Fruit fly (Drosophila melanogaster): ENCODE measurements around the gene CG32374.
A peak's percentile ranks its signal among the peaks of the same experiment; 100 is the strongest.

The CG32374 gene

DNA sequence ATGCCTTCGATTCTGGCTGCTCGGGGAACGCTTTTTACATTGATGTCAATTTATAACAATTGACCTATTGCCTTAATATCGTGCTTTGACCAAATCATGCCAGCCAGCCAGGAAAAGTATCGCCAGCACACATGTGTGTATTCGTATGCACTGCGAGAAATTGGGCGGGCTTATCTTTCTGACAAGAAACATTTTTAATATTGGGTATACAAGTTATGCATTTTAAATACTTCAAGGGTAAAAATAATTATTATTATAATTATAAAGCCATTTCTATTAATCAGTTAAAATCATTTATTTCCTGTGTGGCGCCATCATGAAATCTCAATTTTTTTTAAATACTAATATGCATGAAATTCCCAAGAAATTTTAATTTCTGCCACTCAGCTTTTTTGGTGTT, 19.1 kb downstream of the CG32374 start (continued):
- TF ChIP-seq CG10462 (GFP tag; optimal IDR thresholded peaks at IDR 0.05) = no peak
- no peak for TF ChIP-seq Side (GFP tag; optimal IDR thresholded peaks at IDR 0.05)
- no peak for TF ChIP-seq D (optimal IDR thresholded peaks at IDR 0.05)
- TF ChIP-seq D (GFP tag; optimal IDR thresholded peaks at IDR 0.05) = peak; percentile 32
- TF ChIP-seq lmd (GFP tag; IDR thresholded peaks at IDR 0.05) = peak; percentile 37
- peak; percentile 38 for TF ChIP-seq D19A (tag; optimal IDR thresholded peaks at IDR 0.05)
- no peak for TF ChIP-seq prd (optimal IDR thresholded peaks at IDR 0.05)
- TF ChIP-seq prd (GFP tag; IDR thresholded peaks at IDR 0.05) = peak; percentile 75
- TF ChIP-seq GATAe (GFP tag; conservative IDR thresholded peaks at IDR 0.05) = no peak
- peak; percentile 9 for TF ChIP-seq ewg (GFP tag; optimal IDR thresholded peaks at IDR 0.05)
- TF ChIP-seq Oli (tag; optimal IDR thresholded peaks at IDR 0.05) = peak; percentile 43
- peak; percentile 63 for TF ChIP-seq fd96Cb (tag; optimal IDR thresholded peaks at IDR 0.05)
- no peak for TF ChIP-seq CG15601 (tag; optimal IDR thresholded peaks at IDR 0.05)
- peak; percentile 41 for TF ChIP-seq CG8924 (tag; optimal IDR thresholded peaks at IDR 0.05)
- TF ChIP-seq B-H1 (GFP tag; IDR thresholded peaks at IDR 0.05) = peak; percentile 18; the same call in 1 of the 3 replicates
- TF ChIP-seq nau (GFP tag; optimal IDR thresholded peaks at IDR 0.05) = no peak
- no peak for TF ChIP-seq CG31388 (GFP tag; optimal IDR thresholded peaks at IDR 0.05)
- TF ChIP-seq CG4282 (GFP tag; optimal IDR thresholded peaks at IDR 0.05) = no peak
- TF ChIP-seq Fer2 (tag; optimal IDR thresholded peaks at IDR 0.05) = no peak
- peak; percentile 45 for TF ChIP-seq sisA (GFP tag; IDR thresholded peaks at IDR 0.05)
- no peak for TF ChIP-seq ATbp (GFP tag; optimal IDR thresholded peaks at IDR 0.05)
- TF ChIP-seq unpg (GFP tag; optimal IDR thresholded peaks at IDR 0.05) = peak; percentile 40
- TF ChIP-seq wor (GFP tag; IDR thresholded peaks at IDR 0.05) = no peak
- no peak for TF ChIP-seq CG11085 (GFP tag; IDR thresholded peaks at IDR 0.05)

DNA sequence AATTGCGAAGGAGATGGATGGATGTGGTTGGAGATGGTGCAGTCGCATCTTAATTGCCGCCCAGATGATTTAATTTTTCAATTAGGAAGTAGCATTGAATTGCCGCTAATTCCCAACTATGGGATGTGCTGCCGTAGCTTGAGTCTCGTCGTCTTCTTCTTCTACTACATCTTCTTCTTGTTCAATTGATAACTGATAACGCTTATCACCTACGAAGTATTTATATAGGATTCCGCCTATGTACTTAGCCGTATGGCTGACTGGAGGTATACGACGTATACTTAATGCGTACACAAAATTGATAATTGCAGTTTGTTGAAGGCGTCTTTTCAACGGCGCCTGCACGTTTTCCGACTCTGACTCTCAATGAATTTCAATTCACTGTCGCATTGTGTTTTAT, 20.3 kb downstream of the CG32374 start:
- TF ChIP-seq Ets65A (GFP tag) = no peak
- no peak for TF ChIP-seq sr (GFP tag; IDR thresholded peaks at IDR 0.05)
- TF ChIP-seq CG17385 (GFP tag; optimal IDR thresholded peaks at IDR 0.05) = peak; percentile 53

DNA sequence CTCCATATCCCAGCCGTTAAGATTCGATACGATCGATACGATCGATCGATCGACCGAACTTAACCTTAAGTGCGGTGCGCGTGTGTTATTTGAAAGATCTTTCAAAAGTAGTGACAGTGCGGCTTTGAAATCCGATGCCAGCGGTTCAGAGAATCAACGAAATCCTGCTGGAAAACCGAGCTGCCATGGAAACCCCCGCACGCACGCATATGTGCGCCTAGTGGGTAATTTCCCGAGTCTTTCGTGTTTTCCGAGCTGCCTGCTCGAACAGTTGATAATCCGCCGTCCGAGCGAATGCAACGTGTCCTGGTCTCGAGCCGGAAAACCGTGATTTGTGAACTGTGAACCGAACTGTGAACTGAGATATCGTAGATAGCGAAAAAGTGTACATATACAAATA, 21.7 kb downstream of the CG32374 start:
- TF ChIP-seq cwo (GFP tag; optimal IDR thresholded peaks at IDR 0.05) = no peak
- TF ChIP-seq yki (optimal IDR thresholded peaks at IDR 0.05) = no peak
- no peak for TF ChIP-seq CG42726 (GFP tag; IDR thresholded peaks at IDR 0.05; ENCODE audit: partially characterized antibody)
- TF ChIP-seq HLH4C (GFP tag; IDR thresholded peaks at IDR 0.05; ENCODE audit: partially characterized antibody) = no peak
- TF ChIP-seq CG11093 (GFP tag; IDR thresholded peaks at IDR 0.05) = no peak
- TF ChIP-seq slbo (GFP tag; IDR thresholded peaks at IDR 0.05) = 0 out of 2 replicates have a peak, but pooled peaks have one; percentile 11
- no peak for TF ChIP-seq CG15073 (GFP tag; optimal IDR thresholded peaks at IDR 0.05)
- TF ChIP-seq CG2199 (GFP tag; IDR thresholded peaks at IDR 0.05) = peak; percentile 30; the same call in 1 of the 3 replicates
- no peak for TF ChIP-seq tna (GFP tag; IDR thresholded peaks at IDR 0.05; ENCODE audit: partially characterized antibody)
- TF ChIP-seq repo (GFP tag; optimal IDR thresholded peaks at IDR 0.05) = no peak
- TF ChIP-seq CG8944 (GFP tag; optimal IDR thresholded peaks at IDR 0.05) = no peak
- no peak for TF ChIP-seq CG5953 (GFP tag; IDR thresholded peaks at IDR 0.05)
- no peak for TF ChIP-seq Deaf1 (tag; optimal IDR thresholded peaks at IDR 0.05)
- no peak for TF ChIP-seq CG4707 (GFP tag; optimal IDR thresholded peaks at IDR 0.05)
- TF ChIP-seq ap (GFP tag; IDR thresholded peaks at IDR 0.05) = no peak
- TF ChIP-seq CG17802 (tag; optimal IDR thresholded peaks at IDR 0.05) = no peak
- TF ChIP-seq twi (tag; optimal IDR thresholded peaks at IDR 0.05) = peak; percentile 93
- peak; percentile 58 for TF ChIP-seq CG3995 (GFP tag; optimal IDR thresholded peaks at IDR 0.05)
- no peak for TF ChIP-seq Max (GFP tag; optimal IDR thresholded peaks at IDR 0.05)

Data from whole organism, embryonic.